Worm (Caenorhabditis elegans) whole organism, L2 larva: Measurements from ENCODE around the gene F49E11.7.

Experiments used
- ama-1 ChIP-seq: fragments of 150-350 bp; optimal IDR thresholded peaks from 2 replicates; lab custom pipeline; 2018; ENCODE audit warnings: inconsistent platforms
- lin-39 ChIP-seq: fragments of 150-350 bp; optimal IDR thresholded peaks from 2 replicates; lab custom pipeline; 2014; ENCODE audit warnings: missing biosample characterization, missing genetic modification reagents, missing genetic modification characterization
- nhr-6 ChIP-seq: fragments of 150-350 bp; optimal IDR thresholded peaks from 2 replicates; lab custom pipeline; 2014; ENCODE audit warnings: missing biosample characterization, missing genetic modification characterization
- unc-62 ChIP-seq: fragments of 150-350 bp; optimal IDR thresholded peaks from 2 replicates; lab custom pipeline; 2014; ENCODE audit warnings: missing biosample characterization, missing genetic modification reagents, missing genetic modification characterization
- ztf-11 ChIP-seq: sonication (generic microtip); optimal IDR thresholded peaks from 2 replicates; lab custom pipeline; 2017; ENCODE audit warnings: missing biosample characterization, missing genetic modification characterization
- ztf-4 ChIP-seq: fragments of 150-350 bp; optimal IDR thresholded peaks from 2 replicates; lab custom pipeline; 2014; ENCODE audit warnings: missing biosample characterization, missing genetic modification characterization

- TF ChIP-seq ztf-4, result no peak
- no peak for TF ChIP-seq ama-1
- TF ChIP-seq ztf-11 (tag; lab: Kevin White, UChicago), result no peak
- TF ChIP-seq nhr-6, result no peak
- TF ChIP-seq lin-39, result no peak
- no peak for TF ChIP-seq unc-62
Observed at ce11 chrIV:13096778-13097177, 44.1 kb downstream of the F49E11.7 start.
